Worm (Caenorhabditis elegans): Measurements from ENCODE around the gene Y47D3A.20.

- TF ChIP-seq lsy-27 (tag; optimal IDR thresholded peaks at IDR 0.05; ENCODE audit: borderline replicate concordance, insufficient read depth) (no peak), snpc-4 (GFP tag; optimal IDR thresholded peaks at IDR 0.05) (no peak), snpc-4 (tag; optimal IDR thresholded peaks at IDR 0.05) (no peak), unc-62 (GFP tag; optimal IDR thresholded peaks at IDR 0.05) (no peak), F33H1.4 (GFP tag; IDR thresholded peaks at IDR 0.05) (no peak), hrde-1 (tag; optimal IDR thresholded peaks at IDR 0.05; ENCODE audit: borderline replicate concordance) (no peak), hlh-12 (tag; optimal IDR thresholded peaks at IDR 0.05) (no peak), rec-8 (tag; optimal IDR thresholded peaks at IDR 0.05) (no peak), lin-40 (tag; optimal IDR thresholded peaks at IDR 0.05) (no peak), unc-130 (GFP tag; optimal IDR thresholded peaks at IDR 0.05) (no peak), F37B4.10 (GFP tag; IDR thresholded peaks at IDR 0.05) (no peak), nhr-179 (tag; optimal IDR thresholded peaks at IDR 0.05) (no peak)
These were observed 43.5 kb upstream of the Y47D3A.20 start for ce11 chrIII:11231408-11231807.

Data from whole organism, young adult.